Fruit fly (Drosophila melanogaster): ENCODE results near the gene schuy.
A peak's percentile ranks its signal among the peaks of the same experiment; 100 is the strongest.

schuy gene

dm6 chr3L:20002482-20003234 is 16.8 kb downstream of the schuy start, which contains the start of gene CG7668 (continued):
- TF ChIP-seq bab2 (GFP tag; optimal IDR thresholded peaks at IDR 0.05) = peak; percentile 86
- TF ChIP-seq CG13624 (GFP tag; optimal IDR thresholded peaks at IDR 0.05) = peak; percentile 83
- no peak for TF ChIP-seq hbn (GFP tag; IDR thresholded peaks at IDR 0.05; ENCODE audit: partially characterized antibody)
- peak; percentile 84 for TF ChIP-seq CHES-1-like (GFP tag; optimal IDR thresholded peaks at IDR 0.05)
- peak; percentile 94 for TF ChIP-seq zfh1 (GFP tag; IDR thresholded peaks at IDR 0.05)
- peak; percentile 64 for TF ChIP-seq sd (tag; optimal IDR thresholded peaks at IDR 0.05)
- TF ChIP-seq Opbp (GFP tag; IDR thresholded peaks at IDR 0.05; ENCODE audit: partially characterized antibody) = no peak
- peak; percentile 94 for TF ChIP-seq CG2712 (tag; optimal IDR thresholded peaks at IDR 0.05)
- peak; percentile 90 for TF ChIP-seq Drgx (GFP tag; IDR thresholded peaks at IDR 0.05)
- peak; percentile 77 for TF ChIP-seq CG4707 (GFP tag; optimal IDR thresholded peaks at IDR 0.05)
- peak; percentile 82 for TF ChIP-seq odd (GFP tag; optimal IDR thresholded peaks at IDR 0.05)
- peak; percentile 84; the same call in 1 of the 2 replicates for TF ChIP-seq CG4730 (GFP tag; IDR thresholded peaks at IDR 0.05)
- peak; percentile 94 for TF ChIP-seq CG2678 (tag; optimal IDR thresholded peaks at IDR 0.05)
- peak; percentile 67 for TF ChIP-seq kah (GFP tag; optimal IDR thresholded peaks at IDR 0.05)
- no peak for TF ChIP-seq tna (GFP tag; IDR thresholded peaks at IDR 0.05; ENCODE audit: partially characterized antibody)
- peak; percentile 93 for TF ChIP-seq Xrp1 (GFP tag; IDR thresholded peaks at IDR 0.05)
- TF ChIP-seq fru (optimal IDR thresholded peaks at IDR 0.05) = no peak
- TF ChIP-seq ap (GFP tag; IDR thresholded peaks at IDR 0.05) = peak; percentile 86
- peak; percentile 79; the same call in 3 of the 4 replicates for TF ChIP-seq Gug (GFP tag; IDR thresholded peaks at IDR 0.05)
- no peak for TF ChIP-seq Awh (GFP tag; IDR thresholded peaks at IDR 0.05)
- TF ChIP-seq CoRest (tag; optimal IDR thresholded peaks at IDR 0.05) = peak; percentile 92
- no peak; the same call in 1 of the 2 replicates for TF ChIP-seq lmd (GFP tag; IDR thresholded peaks at IDR 0.05)
- no peak for TF ChIP-seq Gsc (GFP tag; IDR thresholded peaks at IDR 0.05)
- peak; percentile 87 for TF ChIP-seq CG10543 (GFP tag; optimal IDR thresholded peaks at IDR 0.05)
- peak; percentile 71 for TF ChIP-seq Hmx (GFP tag; optimal IDR thresholded peaks at IDR 0.05)
- TF ChIP-seq Pdp1 (GFP tag; optimal IDR thresholded peaks at IDR 0.05) = peak; percentile 85 to 91
- TF ChIP-seq cwo (GFP tag; optimal IDR thresholded peaks at IDR 0.05) = peak; percentile 80
- peak; percentile 75 for TF ChIP-seq CG6813 (GFP tag; optimal IDR thresholded peaks at IDR 0.05)
- TF ChIP-seq CG1602 (GFP tag; optimal IDR thresholded peaks at IDR 0.05) = peak; percentile 92
- peak; percentile 93 for TF ChIP-seq CG2120 (GFP tag; optimal IDR thresholded peaks at IDR 0.05)
- TF ChIP-seq CG11723 (GFP tag; optimal IDR thresholded peaks at IDR 0.05) = peak; percentile 74
- TF ChIP-seq CG14050 (GFP tag; IDR thresholded peaks at IDR 0.05) = peak; percentile 89
- TF ChIP-seq vnd (GFP tag; IDR thresholded peaks at IDR 0.05; ENCODE audit: partially characterized antibody) = no peak
- TF ChIP-seq ac (GFP tag; optimal IDR thresholded peaks at IDR 0.05) = peak; percentile 57
- TF ChIP-seq D19A (tag; optimal IDR thresholded peaks at IDR 0.05) = peak; percentile 69
- TF ChIP-seq CG12391 (tag; optimal IDR thresholded peaks at IDR 0.05) = peak; percentile 96
- peak; percentile 99 for TF ChIP-seq D19B (GFP tag; optimal IDR thresholded peaks at IDR 0.05)
- TF ChIP-seq pros (GFP tag; optimal IDR thresholded peaks at IDR 0.05) = peak; percentile 50
- peak; percentile 83 for TF ChIP-seq Elba2 (GFP tag; optimal IDR thresholded peaks at IDR 0.05)
- TF ChIP-seq CG12299 (tag; optimal IDR thresholded peaks at IDR 0.05) = peak; percentile 88
- TF ChIP-seq Max (GFP tag; optimal IDR thresholded peaks at IDR 0.05) = peak; percentile 89
- peak; percentile 56 for TF ChIP-seq Sry-δ (GFP tag; optimal IDR thresholded peaks at IDR 0.05)
- peak; percentile 94 for TF ChIP-seq row (GFP tag; IDR thresholded peaks at IDR 0.05)
- no peak for TF ChIP-seq Sin3A (optimal IDR thresholded peaks at IDR 0.05)
- TF ChIP-seq vfl (GFP tag; optimal IDR thresholded peaks at IDR 0.05) = peak; percentile 73
- TF ChIP-seq oc (tag; optimal IDR thresholded peaks at IDR 0.05) = peak; percentile 92
- peak; percentile 91 for TF ChIP-seq tap (tag; optimal IDR thresholded peaks at IDR 0.05)
- TF ChIP-seq Dbx (GFP tag; IDR thresholded peaks at IDR 0.05) = peak; percentile 84
- peak; percentile 86 for TF ChIP-seq bowl (GFP tag; IDR thresholded peaks at IDR 0.05)
- TF ChIP-seq yki (optimal IDR thresholded peaks at IDR 0.05) = no peak

Data from whole organism, embryonic.